Worm (Caenorhabditis elegans) whole organism, late embryonic: ENCODE measurements around the gene mrps-22.

Source experiments
- F13H6.1 ChIP-seq: sonication (generic microtip); optimal IDR thresholded peaks from 2 replicates; lab custom pipeline; 2016; ENCODE audit warnings: missing genetic modification characterization, missing compliant biosample characterization
- T23F11.4 ChIP-seq: fragments of 200-800 bp; sonication (Bioruptor generic); optimal IDR thresholded peaks from 2 replicates; lab custom pipeline; 2018; ENCODE audit warnings: mild to moderate bottlenecking, missing genetic modification characterization, missing compliant biosample characterization
- ahr-1 ChIP-seq: sonication (generic microtip); optimal IDR thresholded peaks from 2 replicates; lab custom pipeline; 2016; ENCODE audit warnings: missing genetic modification characterization, missing compliant biosample characterization
- ama-1 ChIP-seq: fragments of 150-350 bp; optimal IDR thresholded peaks from 2 replicates; lab custom pipeline; 2014
- ceh-9 ChIP-seq: sonication (generic microtip); optimal IDR thresholded peaks from 2 replicates; lab custom pipeline; 2016; ENCODE audit warnings: mild to moderate bottlenecking, missing genetic modification characterization, inconsistent platforms, missing compliant biosample characterization
- nhr-11 ChIP-seq: fragments of 150-350 bp; optimal IDR thresholded peaks from 2 replicates; lab custom pipeline; 2014; ENCODE audit warnings: missing biosample characterization, missing genetic modification characterization
- pax-1 ChIP-seq: fragments of 150-350 bp; optimal IDR thresholded peaks from 2 replicates; lab custom pipeline; 2014; ENCODE audit warnings: missing biosample characterization, missing genetic modification characterization
- pqm-1 ChIP-seq: sonication (generic microtip); optimal IDR thresholded peaks from 2 replicates; lab custom pipeline; 2016; ENCODE audit warnings: missing genetic modification characterization, missing compliant biosample characterization
- syd-9 ChIP-seq: sonication (generic microtip); optimal IDR thresholded peaks from 2 replicates; lab custom pipeline; 2016; ENCODE audit warnings: mild to moderate bottlenecking, missing genetic modification characterization, moderate library complexity, missing compliant biosample characterization
- tbx-2 ChIP-seq: sonication (generic microtip); optimal IDR thresholded peaks from 2 replicates; lab custom pipeline; 2016; ENCODE audit warnings: missing genetic modification characterization, missing compliant biosample characterization
- unc-86 ChIP-seq: sonication (generic microtip); optimal IDR thresholded peaks from 2 replicates; lab custom pipeline; 2016; ENCODE audit warnings: missing genetic modification characterization, missing compliant biosample characterization

DNA sequence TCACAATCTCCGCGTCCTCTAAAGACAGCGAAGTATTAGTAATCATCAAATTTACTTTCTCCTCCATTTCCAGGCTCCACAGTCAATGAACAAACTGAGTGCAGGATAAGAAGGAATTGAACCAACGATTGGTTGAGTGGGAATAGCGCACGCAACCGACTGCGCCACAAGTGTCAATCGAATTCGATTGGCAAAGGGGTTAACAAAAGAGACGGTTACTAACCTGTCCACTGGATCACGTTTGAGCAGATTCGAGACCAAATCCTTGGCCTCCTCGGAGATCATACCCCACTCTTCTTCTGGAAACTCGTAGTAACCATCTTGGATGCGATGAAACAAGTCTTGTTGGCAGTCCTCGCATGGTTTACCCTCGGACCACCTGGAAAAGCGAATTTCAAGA lies 37.2 kb upstream of the mrps-22 start:
- TF ChIP-seq ceh-9, result no peak
- TF ChIP-seq syd-9 (tag; lab: Kevin White, UChicago), result no peak
- no peak for TF ChIP-seq tbx-2 (tag; lab: Kevin White, UChicago)
- no peak for TF ChIP-seq nhr-11 (tag; lab: Kevin White, UChicago)
- TF ChIP-seq pqm-1 (tag; lab: Kevin White, UChicago), result no peak
- TF ChIP-seq pax-1 (tag; lab: Kevin White, UChicago), result no peak
- no peak for TF ChIP-seq F13H6.1 (tag; lab: Kevin White, UChicago)
- TF ChIP-seq ama-1, result no peak
- no peak for TF ChIP-seq unc-86 (tag; lab: Kevin White, UChicago)
- TF ChIP-seq T23F11.4 (GFP tag; lab: Kevin White, UChicago), result no peak
- no peak for TF ChIP-seq ahr-1 (tag; lab: Kevin White, UChicago)
